Fruit fly (Drosophila melanogaster) whole organism, adult: Measurements from ENCODE around the gene CG10958.

Experiments used
- CG11617 ChIP-seq: fragments of 200-800 bp; sonication (Bioruptor generic); optimal IDR thresholded peaks from 2 replicates; lab custom pipeline; 2017; ENCODE audit warnings: mild to moderate bottlenecking, missing biosample characterization, missing genetic modification reagents, missing genetic modification characterization
- CG12768 ChIP-seq: fragments of 200-800 bp; sonication (Bioruptor generic); optimal IDR thresholded peaks from 2 replicates; lab custom pipeline; 2017; ENCODE audit warnings: missing biosample characterization, missing genetic modification characterization, mild to moderate bottlenecking, moderate library complexity, missing genetic modification reagents
- CG14711 ChIP-seq: fragments of 200-800 bp; sonication (Bioruptor generic); optimal IDR thresholded peaks from 2 replicates; lab custom pipeline; 2018; ENCODE audit warnings: missing biosample characterization, mild to moderate bottlenecking, missing genetic modification characterization, moderate library complexity
- CG1620 ChIP-seq: fragments of 200-800 bp; sonication (Bioruptor generic); optimal IDR thresholded peaks from 2 replicates; lab custom pipeline; 2016; ENCODE audit warnings: missing biosample characterization, missing genetic modification characterization
- CG33017 ChIP-seq: fragments of 200-800 bp; sonication (Bioruptor generic); optimal IDR thresholded peaks from 2 replicates; lab custom pipeline; 2018; ENCODE audit warnings: missing biosample characterization, mild to moderate bottlenecking, missing genetic modification characterization, moderate library complexity
- CG5204 ChIP-seq: fragments of 200-800 bp; sonication (Bioruptor generic); optimal IDR thresholded peaks from 2 replicates; lab custom pipeline; 2016; ENCODE audit warnings: missing biosample characterization, missing genetic modification characterization
- CG7045 ChIP-seq: fragments of 200-800 bp; sonication (Bioruptor generic); optimal IDR thresholded peaks from 2 replicates; lab custom pipeline; 2017; ENCODE audit warnings: missing biosample characterization, mild to moderate bottlenecking, missing genetic modification characterization
- CG7101 ChIP-seq: fragments of 200-800 bp; sonication (Bioruptor generic); optimal IDR thresholded peaks from 2 replicates; lab custom pipeline; 2018; ENCODE audit warnings: missing biosample characterization, mild to moderate bottlenecking, missing genetic modification characterization, moderate library complexity
- Clk ChIP-seq: fragments of 200-800 bp; sonication (Bioruptor generic); optimal IDR thresholded peaks from 2 replicates; lab custom pipeline; 2017; ENCODE audit warnings: missing biosample characterization, missing genetic modification characterization
- Crg-1 ChIP-seq: fragments of 200-800 bp; sonication (Bioruptor generic); optimal IDR thresholded peaks from 2 replicates; lab custom pipeline; 2016; ENCODE audit warnings: missing biosample characterization, missing genetic modification characterization
- Hr96 ChIP-seq: fragments of 200-800 bp; sonication (Bioruptor generic); optimal IDR thresholded peaks from 2 replicates; lab custom pipeline; 2016; ENCODE audit warnings: missing biosample characterization, missing genetic modification characterization
- Mnt ChIP-seq: fragments of 200-800 bp; sonication (Bioruptor generic); optimal IDR thresholded peaks from 2 replicates; lab custom pipeline; 2016; ENCODE audit warnings: missing biosample characterization, mild to moderate bottlenecking, missing genetic modification characterization
- bab1 ChIP-seq: fragments of 200-800 bp; sonication (Bioruptor generic); optimal IDR thresholded peaks from 3 replicates; lab custom pipeline; 2019; ENCODE audit warnings: missing biosample characterization, mild to moderate bottlenecking, missing genetic modification characterization, moderate library complexity
- cic ChIP-seq: fragments of 200-800 bp; sonication (Bioruptor generic); optimal IDR thresholded peaks from 2 replicates; lab custom pipeline; 2017; ENCODE audit warnings: missing biosample characterization, mild to moderate bottlenecking, missing genetic modification characterization, moderate library complexity
- cnc ChIP-seq, 2 experiments: fragments of >200 bp; optimal IDR thresholded peaks; 2 replicates each; lab custom pipeline; 2017
- kay ChIP-seq: fragments of 200-800 bp; sonication (Bioruptor generic); peaks from one replicate; lab custom pipeline; 2016; ENCODE audit warnings: missing biosample characterization, missing genetic modification characterization, borderline replicate concordance
- ovo ChIP-seq: fragments of 200-800 bp; sonication (Bioruptor generic); optimal IDR thresholded peaks from 2 replicates; lab custom pipeline; 2016; ENCODE audit warnings: missing biosample characterization, missing genetic modification characterization
- pad ChIP-seq: fragments of 200-800 bp; sonication (Bioruptor generic); optimal IDR thresholded peaks from 3 replicates; lab custom pipeline; 2017; ENCODE audit warnings: missing biosample characterization, missing genetic modification characterization, mild to moderate bottlenecking, moderate library complexity, missing genetic modification reagents
- tj ChIP-seq: fragments of 200-800 bp; sonication (Bioruptor generic); optimal IDR thresholded peaks from 3 replicates; lab custom pipeline; 2017; ENCODE audit warnings: missing biosample characterization, mild to moderate bottlenecking, missing genetic modification characterization, moderate library complexity
- toe ChIP-seq: fragments of 200-800 bp; sonication (Bioruptor generic); optimal IDR thresholded peaks from 2 replicates; lab custom pipeline; 2016; ENCODE audit warnings: missing biosample characterization, missing genetic modification characterization

Gene CG10958

dm6 chrX:8177742-8178141 is 45.7 kb downstream of the CG10958 start:
- TF ChIP-seq pad (GFP tag; lab: Kevin White, UChicago) (peak; percentile 17), Hr96 (GFP tag; lab: Kevin White, UChicago) (no peak)

dm6 chrX:8178165-8178955 is 46.3 kb downstream of the CG10958 start, which contains the start of gene sdt:
TSS of gene sdt (plus strand) at chrX:8178549.
- TF ChIP-seq Clk (GFP tag; lab: Kevin White, UChicago) (no peak), pad (GFP tag; lab: Kevin White, UChicago) (no peak), bab1 (no peak), CG33017 (no peak), CG7045 (GFP tag; lab: Kevin White, UChicago) (no peak), cic (GFP tag; lab: Kevin White, UChicago) (no peak), CG5204 (GFP tag; lab: Kevin White, UChicago) (no peak), tj (GFP tag; lab: Kevin White, UChicago) (no peak), ovo (GFP tag; lab: Kevin White, UChicago) (no peak), CG7101 (tag; lab: Kevin White, UChicago) (no peak), CG14711 (tag; lab: Kevin White, UChicago) (no peak), CG1620 (GFP tag; lab: Kevin White, UChicago) (no peak), Crg-1 (GFP tag; lab: Kevin White, UChicago) (no peak), cnc (optimal IDR thresholded peaks at IDR 0.05; lab: Kevin White, UChicago) (no peak), CG11617 (GFP tag; lab: Kevin White, UChicago) (no peak), Mnt (GFP tag; lab: Kevin White, UChicago) (no peak)

dm6 chrX:8178989-8179388 is 46.9 kb downstream of the CG10958 start:
- TF ChIP-seq CG14711 (tag; lab: Kevin White, UChicago), result no peak
- TF ChIP-seq cic (GFP tag; lab: Kevin White, UChicago), result no peak
- no peak for TF ChIP-seq Mnt (GFP tag; lab: Kevin White, UChicago)
- no peak for TF ChIP-seq pad (GFP tag; lab: Kevin White, UChicago)
- TF ChIP-seq Clk (GFP tag; lab: Kevin White, UChicago), result no peak
- no peak for TF ChIP-seq CG1620 (GFP tag; lab: Kevin White, UChicago)
- no peak for TF ChIP-seq kay (GFP tag; lab: Kevin White, UChicago)
- no peak for TF ChIP-seq cnc (optimal IDR thresholded peaks at IDR 0.05; lab: Kevin White, UChicago)
- TF ChIP-seq CG12768 (GFP tag; lab: Kevin White, UChicago), result no peak
- TF ChIP-seq CG33017, result no peak
- TF ChIP-seq CG11617 (GFP tag; lab: Kevin White, UChicago), result no peak
- TF ChIP-seq CG5204 (GFP tag; lab: Kevin White, UChicago), result no peak
- TF ChIP-seq Hr96 (GFP tag; lab: Kevin White, UChicago), result no peak
- no peak for TF ChIP-seq bab1
- no peak for TF ChIP-seq CG7101 (tag; lab: Kevin White, UChicago)
- TF ChIP-seq toe (GFP tag; lab: Kevin White, UChicago), result no peak
- no peak for TF ChIP-seq Crg-1 (GFP tag; lab: Kevin White, UChicago)
- no peak for TF ChIP-seq tj (GFP tag; lab: Kevin White, UChicago)
- TF ChIP-seq CG7045 (GFP tag; lab: Kevin White, UChicago), result no peak
- TF ChIP-seq ovo (GFP tag; lab: Kevin White, UChicago), result no peak

dm6 chrX:8179858-8180257 is 47.8 kb downstream of the CG10958 start:
- TF ChIP-seq CG5204 (GFP tag; lab: Kevin White, UChicago), result no peak
- no peak for TF ChIP-seq cnc (optimal IDR thresholded peaks at IDR 0.05; lab: Kevin White, UChicago)
- no peak for TF ChIP-seq ovo (GFP tag; lab: Kevin White, UChicago)
- no peak for TF ChIP-seq CG12768 (GFP tag; lab: Kevin White, UChicago)
- TF ChIP-seq CG14711 (tag; lab: Kevin White, UChicago), result no peak
- TF ChIP-seq cic (GFP tag; lab: Kevin White, UChicago), result no peak
- no peak for TF ChIP-seq toe (GFP tag; lab: Kevin White, UChicago)
- TF ChIP-seq Hr96 (GFP tag; lab: Kevin White, UChicago), result no peak
- no peak for TF ChIP-seq Clk (GFP tag; lab: Kevin White, UChicago)
- no peak for TF ChIP-seq Crg-1 (GFP tag; lab: Kevin White, UChicago)
- no peak for TF ChIP-seq Mnt (GFP tag; lab: Kevin White, UChicago)
- no peak for TF ChIP-seq kay (GFP tag; lab: Kevin White, UChicago)
